Fruit fly (Drosophila melanogaster): ENCODE data around the gene CG4619.
A peak's percentile ranks its signal among the peaks of the same experiment; 100 is the strongest.

CG4619 gene

DNA sequence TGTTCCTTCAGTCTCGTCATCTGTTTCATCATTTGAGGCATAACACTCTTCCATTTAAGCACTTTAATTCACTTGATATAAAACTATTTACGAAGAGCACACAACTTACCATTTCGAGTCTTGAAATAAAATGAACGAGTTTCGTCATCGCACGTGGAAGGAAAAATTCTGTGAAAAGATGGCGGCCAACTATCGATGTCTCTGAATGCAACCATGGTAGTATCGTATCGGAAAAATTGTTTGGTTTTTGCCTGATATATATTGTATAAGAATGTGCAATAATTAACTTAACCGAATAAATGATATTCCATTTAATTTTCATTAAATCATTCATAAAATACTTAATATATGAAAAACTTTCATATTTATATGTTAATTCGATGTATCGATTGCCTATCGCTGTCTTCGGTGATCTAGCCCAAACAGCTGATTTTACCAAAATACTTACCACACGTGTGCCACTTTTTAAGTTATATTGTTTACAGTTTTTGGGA lies 43.7 kb upstream of the CG4619 start, which contains the start of gene Bka (continued):
- no peak for TF ChIP-seq CkIIα-i1 (GFP tag; IDR thresholded peaks at IDR 0.05)
- TF ChIP-seq Ssrp (tag; optimal IDR thresholded peaks at IDR 0.05): no peak
- TF ChIP-seq yki (optimal IDR thresholded peaks at IDR 0.05): no peak
- peak; percentile 39 for TF ChIP-seq Dek (tag; optimal IDR thresholded peaks at IDR 0.05)
- no peak for TF ChIP-seq ab (GFP tag; optimal IDR thresholded peaks at IDR 0.05)
- TF ChIP-seq Dp (GFP tag; optimal IDR thresholded peaks at IDR 0.05): peak; percentile 68
- no peak for TF ChIP-seq CG11560 (tag; IDR thresholded peaks at IDR 0.05)
- TF ChIP-seq CG8478 (optimal IDR thresholded peaks at IDR 0.05): no peak
- TF ChIP-seq CG17361 (GFP tag; IDR thresholded peaks at IDR 0.05): peak; percentile 66; the same call in 2 of the 3 replicates
- TF ChIP-seq CG9876 (GFP tag; optimal IDR thresholded peaks at IDR 0.05): no peak
- no peak for TF ChIP-seq gsb (GFP tag; IDR thresholded peaks at IDR 0.05)
- TF ChIP-seq CG6791 (GFP tag; IDR thresholded peaks at IDR 0.05; ENCODE audit: partially characterized antibody): peak; percentile 93
- no peak for TF ChIP-seq Bdp1 (GFP tag; optimal IDR thresholded peaks at IDR 0.05)
- peak; percentile 94 for TF ChIP-seq nerfin-2 (GFP tag; IDR thresholded peaks at IDR 0.05; ENCODE audit: partially characterized antibody)
- peak; percentile 31; the same call in 1 of the 2 replicates for TF ChIP-seq chm (GFP tag; IDR thresholded peaks at IDR 0.05)
- TF ChIP-seq zen2 (GFP tag; IDR thresholded peaks at IDR 0.05; ENCODE audit: partially characterized antibody): peak; percentile 92
- no peak for TF ChIP-seq Chrac-16 (GFP tag; optimal IDR thresholded peaks at IDR 0.05)
- no peak for TF ChIP-seq CG6175 (GFP tag; IDR thresholded peaks at IDR 0.05)
- TF ChIP-seq Optix (GFP tag; IDR thresholded peaks at IDR 0.05): no peak
- TF ChIP-seq slbo (GFP tag; IDR thresholded peaks at IDR 0.05): 0 out of 2 replicates have a peak, but pooled peaks have one; percentile 28
- TF ChIP-seq bbx (GFP tag; IDR thresholded peaks at IDR 0.05; ENCODE audit: partially characterized antibody): peak; percentile 95
- TF ChIP-seq onecut (GFP tag; IDR thresholded peaks at IDR 0.05): peak; percentile 34; the same call in 1 of the 2 replicates
- TF ChIP-seq CG13424 (tag; optimal IDR thresholded peaks at IDR 0.05): peak; percentile 53
- no peak for TF ChIP-seq Antp (GFP tag; optimal IDR thresholded peaks at IDR 0.05)
- TF ChIP-seq YL-1 (GFP tag; optimal IDR thresholded peaks at IDR 0.05): peak; percentile 96
- no peak for TF ChIP-seq Hmx (GFP tag; optimal IDR thresholded peaks at IDR 0.05)
- TF ChIP-seq CG17612 (GFP tag; IDR thresholded peaks at IDR 0.05): no peak
- no peak for TF ChIP-seq fu2 (GFP tag; optimal IDR thresholded peaks at IDR 0.05)
- no peak for TF ChIP-seq gro (GFP tag; optimal IDR thresholded peaks at IDR 0.05)
- TF ChIP-seq pum (GFP tag; optimal IDR thresholded peaks at IDR 0.05): no peak
- peak; percentile 40 for TF ChIP-seq CG4328 (GFP tag; optimal IDR thresholded peaks at IDR 0.05)
- TF ChIP-seq tna (GFP tag; IDR thresholded peaks at IDR 0.05; ENCODE audit: partially characterized antibody): peak; percentile 92
- TF ChIP-seq CG7786 (GFP tag; optimal IDR thresholded peaks at IDR 0.05): no peak
- peak; percentile 47 for TF ChIP-seq Fer3 (tag; optimal IDR thresholded peaks at IDR 0.05)
- peak; percentile 54 for TF ChIP-seq unpg (GFP tag; optimal IDR thresholded peaks at IDR 0.05)
- peak; percentile 65 for TF ChIP-seq CG10431 (GFP tag; optimal IDR thresholded peaks at IDR 0.05)
- peak; percentile 69; the same call in 1 of the 2 replicates for TF ChIP-seq NFAT (GFP tag; IDR thresholded peaks at IDR 0.05)
- TF ChIP-seq scrt (GFP tag; optimal IDR thresholded peaks at IDR 0.05): peak; percentile 50
- no peak for TF ChIP-seq sisA (GFP tag; IDR thresholded peaks at IDR 0.05)
- TF ChIP-seq fru (optimal IDR thresholded peaks at IDR 0.05): no peak
- TF ChIP-seq CG18476 (GFP tag; optimal IDR thresholded peaks at IDR 0.05): peak; percentile 20
- TF ChIP-seq mam (GFP tag; optimal IDR thresholded peaks at IDR 0.05): no peak
- peak; percentile 67 for TF ChIP-seq CG3995 (GFP tag; optimal IDR thresholded peaks at IDR 0.05)
- TF ChIP-seq Meics (GFP tag; optimal IDR thresholded peaks at IDR 0.05): peak; percentile 69
- peak; percentile 60 for TF ChIP-seq CG2202 (tag; optimal IDR thresholded peaks at IDR 0.05)
- TF ChIP-seq en (GFP tag; optimal IDR thresholded peaks at IDR 0.05): no peak
- peak; percentile 69 for TF ChIP-seq Sox100B (GFP tag; optimal IDR thresholded peaks at IDR 0.05)
- peak; percentile 77 for TF ChIP-seq Hmr (GFP tag; optimal IDR thresholded peaks at IDR 0.05)
- TF ChIP-seq sob (GFP tag; IDR thresholded peaks at IDR 0.05): peak; percentile 61
- no peak for TF ChIP-seq cg (GFP tag; optimal IDR thresholded peaks at IDR 0.05)
- TF ChIP-seq eyg (GFP tag; optimal IDR thresholded peaks at IDR 0.05): no peak
- TF ChIP-seq ems (GFP tag; optimal IDR thresholded peaks at IDR 0.05): peak; percentile 17
